Worm (Caenorhabditis elegans) whole organism, L4 larva: ENCODE data around the gene melo-1.
"Not testable (repeated sequence)": the region's sequence is repeated elsewhere in the genome, so short reads cannot be mapped to it uniquely, and the experiment has no call there.

Source experiments
- F10B5.3 ChIP-seq: sonication (generic microtip); optimal IDR thresholded peaks from 2 replicates; lab custom pipeline; 2016; ENCODE audit warnings: mild to moderate bottlenecking, missing genetic modification characterization, missing compliant biosample characterization
- egl-43 ChIP-seq: fragments of 200-800 bp; sonication (Bioruptor generic); IDR thresholded peaks from 2 replicates; pipeline ENCODE4 v1.3.6; 2022; ENCODE audit warnings: missing genetic modification reagents, missing genetic modification characterization, missing compliant biosample characterization
- lsy-2 ChIP-seq, 2 experiments: fragments of 150-350 bp in 1 of 2; sonication (generic microtip) in 1 of 2; optimal IDR thresholded peaks; 2 replicates each; lab custom pipeline; 2014 to 2017; ENCODE audit warnings: missing biosample characterization in 2 of 2, missing genetic modification characterization in 2 of 2
- mep-1 ChIP-seq: fragments of 150-350 bp; sonication (generic microtip); optimal IDR thresholded peaks from 3 replicates; lab custom pipeline; 2014; ENCODE audit warnings: missing biosample characterization, missing genetic modification characterization

DNA sequence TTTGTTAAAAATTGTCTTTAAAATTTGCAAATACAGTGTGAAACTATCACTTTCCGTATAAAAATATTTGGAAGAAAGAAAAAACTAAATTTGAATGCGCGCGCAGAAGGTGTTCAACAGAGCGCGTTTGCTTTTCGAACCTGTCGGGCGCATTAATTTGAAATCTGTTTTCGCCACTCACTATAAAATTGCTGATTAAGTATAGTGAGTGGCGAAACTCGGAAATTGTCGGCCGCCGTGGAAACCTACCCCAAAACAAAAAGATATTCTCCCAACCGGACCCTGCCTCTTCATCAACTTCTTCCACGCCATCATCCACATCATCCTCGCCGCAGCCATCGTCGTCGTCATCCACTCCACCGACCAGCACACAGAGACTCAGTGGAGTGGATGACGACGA, 6.3 kb upstream of the melo-1 start:
- not testable (repeated sequence) for TF ChIP-seq egl-43; F10B5.3 (tag; lab: Kevin White, UChicago); mep-1 (tag; lab: Kevin White, UChicago); lsy-2 (tag; optimal IDR thresholded peaks at IDR 0.05; lab: Kevin White, UChicago)
